Fruit fly (Drosophila melanogaster) whole organism, embryonic: ENCODE data around the gene CG2652.

Source experiments
- Abd-B ChIP-seq: fragments of 200-800 bp; sonication (Bioruptor generic); optimal IDR thresholded peaks from 2 replicates; lab custom pipeline; 2018; ENCODE audit warnings: missing biosample characterization, mild to moderate bottlenecking, missing genetic modification characterization, moderate library complexity
- Atf-2 ChIP-seq: fragments of 200-800 bp; sonication (Bioruptor generic); optimal IDR thresholded peaks from 2 replicates; lab custom pipeline; 2016; ENCODE audit warnings: missing biosample characterization, missing genetic modification characterization
- BtbVII ChIP-seq: fragments of 200-800 bp; sonication (Bioruptor generic); optimal IDR thresholded peaks from 3 replicates; lab custom pipeline; 2017; ENCODE audit warnings: missing biosample characterization, mild to moderate bottlenecking, missing genetic modification characterization
- CG10274 ChIP-seq: fragments of 200-800 bp; sonication (Bioruptor generic); optimal IDR thresholded peaks from 3 replicates; lab custom pipeline; 2017; ENCODE audit warnings: missing biosample characterization, mild to moderate bottlenecking, missing genetic modification characterization
- CG10565 ChIP-seq: fragments of 200-800 bp; sonication (Bioruptor generic); optimal IDR thresholded peaks from 3 replicates; lab custom pipeline; 2016; ENCODE audit warnings: missing biosample characterization, mild to moderate bottlenecking, missing genetic modification characterization
- CG11560 ChIP-seq: fragments of 200-800 bp; sonication (Bioruptor generic); IDR thresholded peaks from 3 replicates; pipeline ENCODE4 v1.3.6; 2022; ENCODE audit warnings: missing biosample characterization, missing genetic modification characterization
- CG12104 ChIP-seq: fragments of 200-800 bp; sonication (Bioruptor generic); optimal IDR thresholded peaks from 3 replicates; lab custom pipeline; 2016; ENCODE audit warnings: missing biosample characterization, missing genetic modification characterization
- CG12391 ChIP-seq: fragments of 200-800 bp; sonication (Bioruptor generic); optimal IDR thresholded peaks from 3 replicates; lab custom pipeline; 2018; ENCODE audit warnings: missing biosample characterization, mild to moderate bottlenecking, missing genetic modification characterization, moderate library complexity
- CG12659 ChIP-seq: fragments of 200-800 bp; sonication (Bioruptor generic); optimal IDR thresholded peaks from 3 replicates; lab custom pipeline; 2017; ENCODE audit warnings: mild to moderate bottlenecking, missing biosample characterization, missing genetic modification reagents, missing genetic modification characterization
- CG13894 ChIP-seq: fragments of 200-800 bp; sonication (Bioruptor generic); optimal IDR thresholded peaks from 3 replicates; lab custom pipeline; 2018; ENCODE audit warnings: missing biosample characterization, mild to moderate bottlenecking, missing genetic modification characterization, moderate library complexity
- CG16779 ChIP-seq: fragments of 200-800 bp; sonication (Bioruptor generic); IDR thresholded peaks from 2 replicates; pipeline ENCODE4 v1.3.6; 2022; ENCODE audit warnings: missing biosample characterization, missing genetic modification characterization
- CG17361 ChIP-seq: fragments of 200-800 bp; sonication (Bioruptor generic); IDR thresholded peaks from 3 replicates; pipeline ENCODE4 v1.3.6; 2022; ENCODE audit warnings: missing biosample characterization, missing genetic modification characterization
- CG31388 ChIP-seq: fragments of 200-800 bp; sonication (Bioruptor generic); optimal IDR thresholded peaks from 2 replicates; lab custom pipeline; 2016; ENCODE audit warnings: missing biosample characterization, missing genetic modification characterization
- CG31441 ChIP-seq: fragments of 200-800 bp; sonication (Bioruptor generic); IDR thresholded peaks from 2 replicates; pipeline ENCODE4 v1.3.6; 2022; ENCODE audit warnings: missing biosample characterization, missing genetic modification characterization
- CG3163 ChIP-seq: fragments of 200-800 bp; sonication (Bioruptor generic); optimal IDR thresholded peaks from 3 replicates; lab custom pipeline; 2016; ENCODE audit warnings: missing biosample characterization, missing genetic modification characterization
- CG4730 ChIP-seq: fragments of 200-800 bp; sonication (Bioruptor generic); IDR thresholded peaks from 2 replicates; pipeline ENCODE4 v1.3.6; 2022; ENCODE audit warnings: missing biosample characterization, missing genetic modification characterization
- CG6791 ChIP-seq: fragments of 200-800 bp; sonication (Bioruptor generic); IDR thresholded peaks from 3 replicates; pipeline ENCODE4 v1.3.6; 2022; ENCODE audit warnings: missing biosample characterization, missing genetic modification characterization; ENCODE audit not compliant: partially characterized antibody
- CG7372 ChIP-seq: fragments of 200-800 bp; sonication (Bioruptor generic); IDR thresholded peaks from 2 replicates; pipeline ENCODE4 v1.3.6; 2022; ENCODE audit warnings: missing biosample characterization, missing genetic modification characterization
- CG8478 ChIP-seq: fragments of >200 bp; optimal IDR thresholded peaks from 2 replicates; lab custom pipeline; 2018
- CG8924 ChIP-seq: fragments of 200-800 bp; optimal IDR thresholded peaks from 3 replicates; lab custom pipeline; 2019; ENCODE audit warnings: missing biosample characterization, mild to moderate bottlenecking, missing genetic modification characterization, moderate library complexity
- CkIIα-i1 ChIP-seq: fragments of 200-800 bp; sonication (Bioruptor generic); IDR thresholded peaks from 2 replicates; pipeline ENCODE4 v1.3.6; 2022; ENCODE audit warnings: missing biosample characterization, missing genetic modification characterization
- Doc2 ChIP-seq: fragments of 200-800 bp; sonication (Bioruptor generic); IDR thresholded peaks from 2 replicates; pipeline ENCODE4 v1.3.6; 2022; ENCODE audit warnings: missing biosample characterization, missing genetic modification characterization
- Dref ChIP-seq: fragments of 200-800 bp; sonication (Bioruptor generic); IDR thresholded peaks from 2 replicates; pipeline ENCODE4 v1.3.6; 2022; ENCODE audit warnings: missing biosample characterization, missing genetic modification characterization
- E2f2 ChIP-seq: fragments of 200-800 bp; sonication (Bioruptor generic); IDR thresholded peaks from 2 replicates; pipeline ENCODE4 v1.3.6; 2022; ENCODE audit warnings: missing biosample characterization, missing genetic modification characterization
- Ets97D ChIP-seq: fragments of 200-800 bp; sonication (Bioruptor generic); optimal IDR thresholded peaks from 3 replicates; lab custom pipeline; 2016; ENCODE audit warnings: missing biosample characterization, missing genetic modification characterization
- HLHmδ ChIP-seq: fragments of 200-800 bp; sonication (Bioruptor generic); optimal IDR thresholded peaks from 2 replicates; lab custom pipeline; 2018; ENCODE audit warnings: missing biosample characterization, mild to moderate bottlenecking, missing genetic modification characterization, moderate library complexity
- Hr3 ChIP-seq: fragments of 200-800 bp; sonication (Bioruptor generic); optimal IDR thresholded peaks from 3 replicates; lab custom pipeline; 2016; ENCODE audit warnings: missing biosample characterization, missing genetic modification characterization
- MBD-R2 ChIP-seq: fragments of 200-800 bp; sonication (Bioruptor generic); IDR thresholded peaks from 2 replicates; pipeline ENCODE4 v1.3.6; 2022; ENCODE audit warnings: missing biosample characterization, missing genetic modification characterization
- MESR4 ChIP-seq: fragments of 200-800 bp; sonication (Bioruptor generic); optimal IDR thresholded peaks from 2 replicates; lab custom pipeline; 2018; ENCODE audit warnings: missing biosample characterization, mild to moderate bottlenecking, missing genetic modification characterization, moderate library complexity
- NC2β ChIP-seq: fragments of 200-800 bp; sonication (Bioruptor generic); optimal IDR thresholded peaks from 2 replicates; lab custom pipeline; 2016; ENCODE audit warnings: missing biosample characterization, missing genetic modification characterization
- Pdp1 ChIP-seq, 2 experiments: fragments of 200-800 bp; sonication (Bioruptor generic); optimal IDR thresholded peaks; 3 replicates each; lab custom pipeline; 2016; ENCODE audit warnings: missing biosample characterization in 2 of 2, missing genetic modification characterization in 2 of 2, mild to moderate bottlenecking in 1 of 2, moderate library complexity in 1 of 2
- Ptx1 ChIP-seq: fragments of 200-800 bp; sonication (Bioruptor generic); IDR thresholded peaks from 2 replicates; pipeline ENCODE4 v1.3.6; 2022; ENCODE audit warnings: missing biosample characterization, missing genetic modification characterization
- Side ChIP-seq: fragments of 200-800 bp; sonication (Bioruptor generic); optimal IDR thresholded peaks from 2 replicates; lab custom pipeline; 2016; ENCODE audit warnings: missing biosample characterization, missing genetic modification characterization
- Vsx1 ChIP-seq: fragments of 200-800 bp; sonication (Bioruptor generic); optimal IDR thresholded peaks from 2 replicates; lab custom pipeline; 2017; ENCODE audit warnings: missing biosample characterization, mild to moderate bottlenecking, missing genetic modification characterization, missing genetic modification reagents
- cg ChIP-seq: fragments of 200-800 bp; sonication (Bioruptor generic); optimal IDR thresholded peaks from 3 replicates; lab custom pipeline; 2019; ENCODE audit warnings: missing biosample characterization, mild to moderate bottlenecking, missing genetic modification characterization, moderate library complexity
- ci ChIP-seq: fragments of 200-800 bp; sonication (Bioruptor generic); IDR thresholded peaks from 3 replicates; pipeline ENCODE4 v1.3.6; 2022; ENCODE audit warnings: missing biosample characterization, missing genetic modification characterization
- dimm ChIP-seq: fragments of 200-800 bp; sonication (Bioruptor generic); IDR thresholded peaks from 2 replicates; pipeline ENCODE4 v1.3.6; 2022; ENCODE audit warnings: missing biosample characterization, missing genetic modification characterization
- dm ChIP-seq: fragments of 200-800 bp; sonication (Bioruptor generic); optimal IDR thresholded peaks from 3 replicates; lab custom pipeline; 2016; ENCODE audit warnings: missing biosample characterization, missing genetic modification characterization
- emc ChIP-seq: fragments of 200-800 bp; sonication (Bioruptor generic); optimal IDR thresholded peaks from 2 replicates; lab custom pipeline; 2016; ENCODE audit warnings: missing biosample characterization, missing genetic modification characterization
- gem ChIP-seq: fragments of 200-800 bp; sonication (Bioruptor generic); optimal IDR thresholded peaks from 2 replicates; lab custom pipeline; 2019; ENCODE audit warnings: missing biosample characterization, mild to moderate bottlenecking, missing genetic modification characterization, moderate library complexity
- lbe ChIP-seq: fragments of 200-800 bp; sonication (Bioruptor generic); optimal IDR thresholded peaks from 2 replicates; lab custom pipeline; 2016; ENCODE audit warnings: missing biosample characterization, mild to moderate bottlenecking, missing genetic modification characterization
- nerfin-1 ChIP-seq: fragments of 200-800 bp; sonication (Bioruptor generic); optimal IDR thresholded peaks from 3 replicates; lab custom pipeline; 2019; ENCODE audit warnings: missing biosample characterization, mild to moderate bottlenecking, missing genetic modification characterization, moderate library complexity
- pho ChIP-seq: fragments of 200-800 bp; sonication (Bioruptor generic); optimal IDR thresholded peaks from 2 replicates; lab custom pipeline; 2016; ENCODE audit warnings: missing biosample characterization, missing genetic modification characterization
- psq ChIP-seq: fragments of 200-800 bp; sonication (Bioruptor generic); optimal IDR thresholded peaks from 2 replicates; lab custom pipeline; 2017; ENCODE audit warnings: missing biosample characterization, missing genetic modification characterization
- slou ChIP-seq: fragments of 200-800 bp; sonication (Bioruptor generic); optimal IDR thresholded peaks from 3 replicates; lab custom pipeline; 2016; ENCODE audit warnings: missing biosample characterization, missing genetic modification characterization
- sqz ChIP-seq: fragments of 200-800 bp; sonication (Bioruptor generic); optimal IDR thresholded peaks from 3 replicates; lab custom pipeline; 2018; ENCODE audit warnings: missing biosample characterization, mild to moderate bottlenecking, missing genetic modification characterization
- stwl ChIP-seq: fragments of 200-800 bp; sonication (Bioruptor generic); optimal IDR thresholded peaks from 3 replicates; lab custom pipeline; 2018; ENCODE audit warnings: missing biosample characterization, mild to moderate bottlenecking, missing genetic modification characterization, moderate library complexity
- unc-4 ChIP-seq: fragments of 200-800 bp; sonication (Bioruptor generic); IDR thresholded peaks from 2 replicates; pipeline ENCODE4 v1.3.6; 2022; ENCODE audit warnings: missing biosample characterization, missing genetic modification characterization; ENCODE audit not compliant: partially characterized antibody
- zfh1 ChIP-seq: fragments of 200-800 bp; sonication (Bioruptor generic); IDR thresholded peaks from 3 replicates; pipeline ENCODE4 v1.3.6; 2022; ENCODE audit warnings: missing biosample characterization, missing genetic modification characterization

The CG2652 gene

dm6 chrX:2635075-2635643 is 47.6 kb downstream of the CG2652 start (continued):
- TF ChIP-seq CG4730 (no peak), zfh1 (GFP tag; lab: Robert Waterston, UW) (no peak), CG8478 (lab: Kevin White, UChicago) (no peak), emc (no peak), pho (GFP tag; lab: Kevin White, UChicago) (no peak), CG10274 (GFP tag; lab: Kevin White, UChicago) (no peak), Vsx1 (no peak), Doc2 (GFP tag; lab: Robert Waterston, UW) (no peak), dimm (GFP tag; lab: Robert Waterston, UW) (no peak), gem (no peak), Side (GFP tag; lab: Kevin White, UChicago) (no peak), CG10565 (no peak), unc-4 (GFP tag; lab: Robert Waterston, UW) (no peak), CG12104 (no peak), CG12391 (peak; percentile 0), BtbVII (GFP tag; lab: Kevin White, UChicago) (no peak), CG17361 (GFP tag; lab: Robert Waterston, UW) (0 out of 3 replicates have a peak, but pooled peaks have one; percentile 11), CG13894 (tag; lab: Kevin White, UChicago) (no peak), CG31388 (no peak), CG12659 (GFP tag; lab: Kevin White, UChicago) (no peak), psq (GFP tag; lab: Kevin White, UChicago) (no peak), Ptx1 (0 out of 2 replicates have a peak, but pooled peaks have one; percentile 15), Atf-2 (no peak)
- TF ChIP-seq, all 482 proteins: peak for 21

- TF ChIP-seq stwl (tag; lab: Kevin White, UChicago) (peak; percentile 71), MESR4 (GFP tag; lab: Kevin White, UChicago) (peak; percentile 73), CG31441 (GFP tag; lab: Robert Waterston, UW) (no peak), ci (no peak), Ets97D (peak; percentile 2), MBD-R2 (GFP tag; lab: Robert Waterston, UW) (peak; percentile 18; the same call in 1 of the 2 replicates), Pdp1 (GFP tag; optimal IDR thresholded peaks at IDR 0.05; lab: Kevin White, UChicago) (peak in 1 of 2 experiments; percentile 95), Abd-B (GFP tag; lab: Kevin White, UChicago) (no peak), CG3163 (GFP tag; lab: Kevin White, UChicago) (no peak), CG7372 (GFP tag; lab: Robert Waterston, UW) (no peak), lbe (peak; percentile 2), NC2β (peak; percentile 26), CG11560 (tag; lab: Robert Waterston, UW) (peak; percentile 98), CG12659 (GFP tag; lab: Kevin White, UChicago) (peak; percentile 75), Dref (GFP tag; lab: Robert Waterston, UW) (peak; percentile 82), HLHmδ (GFP tag; lab: Kevin White, UChicago) (peak; percentile 9), nerfin-1 (tag; lab: Kevin White, UChicago) (peak; percentile 84), CG16779 (no peak), slou (GFP tag; lab: Kevin White, UChicago) (no peak), E2f2 (GFP tag; lab: Robert Waterston, UW) (0 out of 2 replicates have a peak, but pooled peaks have one; percentile 10), cg (GFP tag; lab: Kevin White, UChicago) (peak; percentile 94), CG6791 (peak; percentile 44), CkIIα-i1 (GFP tag; lab: Robert Waterston, UW) (no peak), sqz (peak; percentile 77), CG8924 (peak; percentile 25), Hr3 (no peak), dm (GFP tag; lab: Kevin White, UChicago) (no peak)
These were observed 48.6 kb downstream of the CG2652 start, which contains the start of gene sgg for dm6 chrX:2633847-2634776. Gene sgg (plus strand): TSS chrX:2633952.
